Worm (Caenorhabditis elegans): ENCODE measurements around the gene T10D4.11.

T10D4.11 gene

DNA sequence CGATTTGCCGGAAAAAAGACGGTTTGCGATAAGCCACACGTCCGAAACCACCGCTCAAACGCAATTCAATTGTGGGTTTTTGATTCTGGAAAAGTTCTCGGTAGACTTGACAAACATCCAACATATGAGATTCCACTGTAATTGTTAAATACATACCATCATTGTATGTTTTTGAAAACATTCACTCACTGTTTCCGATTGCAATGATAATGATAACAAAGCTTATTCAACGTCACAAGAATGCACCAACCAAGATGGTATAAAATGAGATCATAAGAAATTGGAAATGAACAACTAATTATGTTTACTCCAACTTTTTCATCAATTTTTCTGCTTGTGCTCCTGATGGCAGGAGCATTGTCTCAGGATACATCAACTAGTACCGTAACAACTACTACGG is 43.7 kb downstream of the T10D4.11 start, which contains the start of gene clec-122:
clec-122 (plus strand) TSS at position 301 of the 400 bp plus-strand sequence.
- TF ChIP-seq elt-1 (tag; optimal IDR thresholded peaks at IDR 0.05) (no peak), mbf-1 (tag; optimal IDR thresholded peaks at IDR 0.05) (no peak), fos-1 (tag; optimal IDR thresholded peaks at IDR 0.05) (no peak), mdl-1 (tag; optimal IDR thresholded peaks at IDR 0.05) (no peak), gmeb-1 (tag; optimal IDR thresholded peaks at IDR 0.05) (no peak), elt-3 (tag; optimal IDR thresholded peaks at IDR 0.05) (no peak), nhr-6 (tag; optimal IDR thresholded peaks at IDR 0.05) (no peak), unc-62 (GFP tag; optimal IDR thresholded peaks at IDR 0.05) (no peak)

DNA sequence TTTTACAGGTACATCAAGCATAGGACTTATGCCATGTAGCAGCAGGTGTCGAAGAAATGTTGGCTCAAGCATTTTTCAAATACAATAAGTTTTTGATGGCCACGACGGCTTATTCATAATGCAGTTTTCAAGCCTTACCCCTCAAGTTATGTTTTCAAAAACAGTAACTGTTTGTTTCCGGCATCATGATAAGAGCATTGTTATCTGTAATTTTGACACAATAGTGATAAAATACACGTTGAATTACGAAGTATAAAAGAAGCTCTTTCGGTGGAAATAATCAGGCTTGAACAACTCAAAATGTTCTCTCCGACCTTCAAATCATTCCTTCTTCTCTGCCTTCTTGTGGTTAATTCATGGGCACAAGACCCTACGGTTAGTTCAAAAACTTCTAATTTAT is 47.4 kb downstream of the T10D4.11 start, which contains the start of gene clec-121:
clec-121 (plus strand) TSS at position 301 of the 400 bp plus-strand sequence.
- TF ChIP-seq zag-1 (tag; optimal IDR thresholded peaks at IDR 0.05): no peak

- TF ChIP-seq Y55F3AM.14 (GFP tag; optimal IDR thresholded peaks at IDR 0.05) (no peak), ztf-1 (GFP tag; conservative IDR thresholded peaks at IDR 0.05) (no peak), fos-1 (tag; optimal IDR thresholded peaks at IDR 0.05) (no peak), nhr-25 (tag; optimal IDR thresholded peaks at IDR 0.05) (no peak), peb-1 (tag; optimal IDR thresholded peaks at IDR 0.05) (no peak), ceh-82 (tag; optimal IDR thresholded peaks at IDR 0.05) (no peak), gmeb-1 (tag; optimal IDR thresholded peaks at IDR 0.05) (no peak), F13H6.1 (tag; optimal IDR thresholded peaks at IDR 0.05) (no peak), dmd-4 (tag; optimal IDR thresholded peaks at IDR 0.05) (no peak), sem-4 (tag; optimal IDR thresholded peaks at IDR 0.05) (no peak), crh-2 (tag; optimal IDR thresholded peaks at IDR 0.05) (no peak)
These were observed 48.9 kb downstream of the T10D4.11 start, which contains the start of gene srg-24 for ce11 chrII:3100546-3100945. srg-24 (minus strand) TSS chrII:3100646.
